Worm (Caenorhabditis elegans): ENCODE results near the gene Y9C9A.13.
"Not testable (repeated sequence)": the region's sequence is repeated elsewhere in the genome, so short reads cannot be mapped to it uniquely, and the experiment has no call there.

The Y9C9A.13 gene

DNA sequence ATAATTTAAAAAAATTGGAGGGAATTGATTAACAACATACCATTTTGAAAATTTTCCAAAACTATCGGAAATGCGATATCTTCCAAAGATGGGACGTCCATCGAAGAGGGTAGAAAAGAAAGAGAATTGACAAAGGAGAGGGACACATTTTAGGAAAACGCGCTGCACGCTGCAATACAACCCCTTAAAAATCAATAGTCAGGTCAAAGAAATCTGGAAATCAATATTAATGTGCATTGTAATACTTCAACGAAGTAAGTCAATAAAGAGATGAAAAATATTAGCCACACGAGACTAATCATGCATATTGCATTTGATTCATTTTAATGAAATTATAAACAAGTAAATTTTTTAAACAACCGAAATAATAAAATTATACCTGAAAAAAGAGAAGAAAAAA lies at the start of gene Y9C9A.13:
Gene Y9C9A.13, minus strand, starts transcription at position 101 of the 400 bp plus-strand sequence.
- TF ChIP-seq fkh-6 (tag; optimal IDR thresholded peaks at IDR 0.05) (no peak), ets-4 (tag; optimal IDR thresholded peaks at IDR 0.05) (no peak), hlh-30 (tag; optimal IDR thresholded peaks at IDR 0.05; ENCODE audit: insufficient read depth) (no peak), zip-5 (tag; optimal IDR thresholded peaks at IDR 0.05) (no peak), che-1 (tag; optimal IDR thresholded peaks at IDR 0.05) (no peak)

DNA sequence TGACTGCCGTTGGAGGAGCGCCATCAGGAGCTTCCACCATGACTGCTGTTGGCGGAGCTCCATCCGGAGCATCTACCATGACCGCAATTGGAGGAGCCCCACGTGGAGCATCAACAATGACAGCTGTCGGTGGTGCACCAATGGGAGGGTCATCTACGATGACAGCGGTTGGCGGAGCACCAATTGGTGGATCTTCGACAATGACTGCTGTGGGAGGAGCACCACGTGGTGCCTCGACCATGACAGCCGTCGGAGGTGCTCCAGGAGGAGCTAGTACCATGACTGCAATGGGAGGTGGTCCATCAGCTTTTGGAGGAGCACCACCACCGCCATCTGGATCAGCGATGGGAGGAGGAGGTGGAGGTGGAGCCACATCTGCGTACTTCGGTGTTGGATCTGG lies 47.8 kb upstream of the Y9C9A.13 start, which contains the start of gene T28H11.7:
Gene T28H11.7, minus strand, starts transcription at position 101 of the 400 bp plus-strand sequence.
- TF ChIP-seq ceh-31, elt-2, C08G9.2 (tag; optimal IDR thresholded peaks at IDR 0.05): not testable (repeated sequence)

ce11 chrIV:5016461-5016860 lies 47.1 kb upstream of the Y9C9A.13 start, which contains the start of gene ssq-4:
Gene ssq-4 (plus strand): TSS chrIV:5016479.
- TF ChIP-seq ceh-2, dve-1, elt-2 (tag; optimal IDR thresholded peaks at IDR 0.05): not testable (repeated sequence)

- no peak for TF ChIP-seq eyg-1 (tag; optimal IDR thresholded peaks at IDR 0.05)
- no peak for TF ChIP-seq ceh-30 (tag; optimal IDR thresholded peaks at IDR 0.05)
- TF ChIP-seq ceh-22 (tag; optimal IDR thresholded peaks at IDR 0.05) = no peak
- TF ChIP-seq ceh-31 (tag; optimal IDR thresholded peaks at IDR 0.05) = no peak
- TF ChIP-seq lim-6 (tag; optimal IDR thresholded peaks at IDR 0.05) = no peak
- TF ChIP-seq unc-86 (tag; optimal IDR thresholded peaks at IDR 0.05) = no peak
- TF ChIP-seq fax-1 (tag; optimal IDR thresholded peaks at IDR 0.05) = no peak
- TF ChIP-seq rnt-1 (tag; optimal IDR thresholded peaks at IDR 0.05) = no peak
- no peak for TF ChIP-seq ama-1 (optimal IDR thresholded peaks at IDR 0.05)
- TF ChIP-seq fkh-6 (tag; optimal IDR thresholded peaks at IDR 0.05) = no peak
- TF ChIP-seq nfya-1 (tag; optimal IDR thresholded peaks at IDR 0.05) = no peak
- no peak for TF ChIP-seq dmd-4 (tag; optimal IDR thresholded peaks at IDR 0.05; ENCODE audit: borderline replicate concordance)
- TF ChIP-seq gmeb-2 (tag; optimal IDR thresholded peaks at IDR 0.05) = no peak
- TF ChIP-seq ceh-18 (tag; optimal IDR thresholded peaks at IDR 0.05) = no peak
- TF ChIP-seq ceh-48 (tag; optimal IDR thresholded peaks at IDR 0.05) = no peak
- no peak for TF ChIP-seq hlh-30 (tag; optimal IDR thresholded peaks at IDR 0.05; ENCODE audit: insufficient read depth)
- TF ChIP-seq nhr-232 (tag; optimal IDR thresholded peaks at IDR 0.05) = no peak
These were observed 42.9 kb upstream of the Y9C9A.13 start, which contains the start of gene srm-1 for ce11 chrIV:5012241-5012640. Gene srm-1 (plus strand): TSS chrIV:5012541.

DNA sequence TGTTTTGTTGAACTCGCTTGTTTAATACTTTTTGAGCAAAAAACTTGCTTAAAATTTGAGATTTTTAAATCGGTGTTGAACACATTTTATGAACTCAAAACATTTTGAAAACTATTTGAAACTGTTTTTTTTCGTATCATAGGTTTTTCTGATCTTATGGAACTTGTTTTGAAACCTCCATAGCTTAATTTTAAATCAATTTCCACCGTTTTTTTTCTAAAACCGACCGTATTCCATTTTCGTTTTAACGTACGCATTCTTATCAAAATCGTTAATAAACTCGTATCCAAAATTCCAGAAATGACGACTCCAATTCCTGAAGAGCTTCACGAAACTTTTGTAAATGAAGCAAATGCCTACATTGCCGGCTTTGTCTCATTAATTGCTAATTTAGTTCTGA lies 39.1 kb upstream of the Y9C9A.13 start, which contains the start of gene srm-2:
Gene srm-2, plus strand, starts transcription at position 301 of the 400 bp plus-strand sequence.
- TF ChIP-seq T23F11.4 (GFP tag; optimal IDR thresholded peaks at IDR 0.05) (no peak), mec-3 (tag; optimal IDR thresholded peaks at IDR 0.05; ENCODE audit: borderline replicate concordance) (no peak)

DNA sequence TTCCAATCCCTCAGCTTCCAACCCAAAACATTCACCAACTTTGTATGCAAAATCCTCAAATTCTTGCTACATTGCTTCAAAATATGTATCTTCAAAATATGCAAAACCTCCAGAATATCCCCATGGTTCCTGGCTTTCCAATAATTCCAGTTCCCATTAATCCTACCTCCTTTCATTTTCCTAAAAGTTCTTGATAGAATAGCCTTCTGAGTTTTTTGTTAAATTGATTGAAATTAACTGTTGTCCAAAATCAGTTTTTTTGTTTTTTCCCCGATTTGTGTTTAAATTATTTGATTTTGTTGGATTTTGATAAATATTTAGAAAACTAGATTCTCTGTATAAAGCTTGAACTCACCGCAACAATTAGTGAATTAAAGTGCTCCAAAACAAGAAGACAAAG lies 35.8 kb upstream of the Y9C9A.13 start:
- TF ChIP-seq hlh-30 (tag; optimal IDR thresholded peaks at IDR 0.05; ENCODE audit: insufficient read depth) = no peak

DNA sequence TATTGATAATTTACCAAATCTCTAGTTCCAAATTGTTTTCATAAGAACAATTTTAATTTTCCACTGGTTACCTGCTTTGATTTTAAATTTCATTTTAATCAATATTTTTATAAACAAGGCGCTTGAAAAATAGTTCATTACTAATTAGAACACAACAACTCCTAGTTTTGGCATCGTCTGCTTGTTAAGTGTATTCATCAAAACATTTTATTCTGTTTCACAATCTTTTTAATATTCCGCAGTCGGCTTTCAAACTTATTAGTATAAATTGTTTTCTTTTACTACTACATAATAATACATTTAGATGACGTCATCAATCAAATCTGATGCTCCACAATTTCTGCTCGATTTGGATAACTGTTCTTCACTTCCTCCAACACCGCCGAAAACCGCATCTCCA lies 33.1 kb upstream of the Y9C9A.13 start, which contains the start of gene pes-1:
Gene pes-1, plus strand, starts transcription at position 301 of the 400 bp plus-strand sequence.
- TF ChIP-seq F13H6.1 (tag; optimal IDR thresholded peaks at IDR 0.05) = no peak
- no peak for TF ChIP-seq ahr-1 (tag; optimal IDR thresholded peaks at IDR 0.05)
- TF ChIP-seq ceh-2 (tag; optimal IDR thresholded peaks at IDR 0.05) = no peak

ce11 chrIV:4996956-4997355 lies 27.6 kb upstream of the Y9C9A.13 start:
- no peak for TF ChIP-seq C08G9.2 (tag; optimal IDR thresholded peaks at IDR 0.05)
- TF ChIP-seq ref-2 (tag; optimal IDR thresholded peaks at IDR 0.05) = peak; percentile 4
